Fruit fly (Drosophila melanogaster): ENCODE measurements around the gene crb.
A peak's percentile ranks its signal among the peaks of the same experiment; 100 is the strongest.

Gene crb

DNA sequence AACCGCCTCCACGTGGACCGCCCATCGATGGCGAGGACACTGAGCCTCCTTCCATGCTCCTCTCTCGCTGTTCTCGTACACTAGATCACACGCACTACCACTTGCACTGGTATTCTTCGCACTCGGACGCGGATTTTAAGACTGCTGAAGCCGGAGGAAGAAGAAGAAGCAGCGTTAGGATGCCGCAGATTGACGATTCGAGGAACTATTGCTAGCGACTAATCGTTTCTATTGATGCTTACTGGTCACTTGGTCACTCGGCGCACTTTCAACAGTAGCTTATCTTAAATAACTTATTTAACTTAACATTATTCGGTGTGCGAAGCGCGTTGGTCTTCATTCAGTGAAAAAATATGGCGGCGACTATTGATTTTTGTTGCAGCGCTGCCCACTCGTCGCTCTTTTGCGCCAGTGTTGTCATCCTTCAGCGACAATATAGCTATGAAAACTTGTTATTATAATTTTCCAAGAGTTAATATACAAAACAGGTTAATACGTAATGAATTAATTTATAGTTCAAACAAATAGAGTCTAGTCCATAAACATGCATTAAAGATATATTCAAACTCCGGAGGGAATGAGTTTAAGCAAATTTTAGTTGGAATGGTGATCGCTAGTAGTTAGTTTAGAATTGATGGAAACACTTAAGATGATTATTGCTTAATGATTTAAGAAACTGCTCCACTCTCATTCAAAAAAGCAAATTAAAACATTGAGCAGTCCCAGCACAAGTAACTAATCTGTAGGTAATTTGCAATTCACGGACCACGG lies 53.7 kb downstream of the crb start, which contains the start of the genes CG5746 and CG6454 (continued):
- TF ChIP-seq CG9932 (GFP tag; IDR thresholded peaks at IDR 0.05) = no peak
- TF ChIP-seq TFAM (GFP tag; optimal IDR thresholded peaks at IDR 0.05) = no peak
- TF ChIP-seq CG11247 (GFP tag; IDR thresholded peaks at IDR 0.05) = peak; percentile 42
- TF ChIP-seq HmgZ (tag; optimal IDR thresholded peaks at IDR 0.05) = peak; percentile 58
- TF ChIP-seq tup (GFP tag; optimal IDR thresholded peaks at IDR 0.05) = no peak
- TF ChIP-seq CG17829 (tag; optimal IDR thresholded peaks at IDR 0.05) = peak; percentile 72
- no peak for TF ChIP-seq Ada2b (GFP tag; IDR thresholded peaks at IDR 0.05)
- no peak for TF ChIP-seq CG3407 (GFP tag; optimal IDR thresholded peaks at IDR 0.05)
- TF ChIP-seq Antp (GFP tag; optimal IDR thresholded peaks at IDR 0.05) = peak; percentile 11
- no peak for TF ChIP-seq Spps (tag; optimal IDR thresholded peaks at IDR 0.05)
- no peak for TF ChIP-seq crol (GFP tag; IDR thresholded peaks at IDR 0.05)
- peak; percentile 76 for TF ChIP-seq lilli (GFP tag; optimal IDR thresholded peaks at IDR 0.05)
- TF ChIP-seq Chrac-16 (GFP tag; optimal IDR thresholded peaks at IDR 0.05) = peak; percentile 64
- TF ChIP-seq sens (GFP tag) = peak; percentile 94
- TF ChIP-seq Neu2 (GFP tag; optimal IDR thresholded peaks at IDR 0.05; ENCODE audit: borderline replicate concordance) = peak; percentile 18
- TF ChIP-seq nerfin-2 (GFP tag; IDR thresholded peaks at IDR 0.05; ENCODE audit: partially characterized antibody) = no peak
- no peak for TF ChIP-seq CG14441 (GFP tag; IDR thresholded peaks at IDR 0.05)
- TF ChIP-seq sima (GFP tag; optimal IDR thresholded peaks at IDR 0.05) = peak; percentile 1
- no peak for TF ChIP-seq grn (GFP tag; optimal IDR thresholded peaks at IDR 0.05)
- no peak for TF ChIP-seq gcm (GFP tag; optimal IDR thresholded peaks at IDR 0.05)
- peak in 1 of 3 experiments; percentile 62 for TF ChIP-seq lola (GFP tag; optimal IDR thresholded peaks at IDR 0.05)
- TF ChIP-seq lov (optimal IDR thresholded peaks at IDR 0.05) = no peak
- no peak for TF ChIP-seq lov (GFP tag; IDR thresholded peaks at IDR 0.05)
- no peak for TF ChIP-seq CG2199 (GFP tag; IDR thresholded peaks at IDR 0.05)
- no peak for TF ChIP-seq sd (tag; optimal IDR thresholded peaks at IDR 0.05)
- TF ChIP-seq YL-1 (GFP tag; optimal IDR thresholded peaks at IDR 0.05) = peak; percentile 89
- peak; percentile 76 for TF ChIP-seq gfzf (GFP tag; optimal IDR thresholded peaks at IDR 0.05)
- TF ChIP-seq rib (GFP tag; IDR thresholded peaks at IDR 0.05) = no peak
- peak; percentile 34; the same call in 1 of the 3 replicates for TF ChIP-seq jigr1 (GFP tag; IDR thresholded peaks at IDR 0.05)
- TF ChIP-seq scrt (GFP tag; optimal IDR thresholded peaks at IDR 0.05) = no peak
- TF ChIP-seq zfh2 (GFP tag; optimal IDR thresholded peaks at IDR 0.05) = peak; percentile 78
- TF ChIP-seq unpg (GFP tag; optimal IDR thresholded peaks at IDR 0.05) = no peak
- TF ChIP-seq bab2 (GFP tag; optimal IDR thresholded peaks at IDR 0.05) = peak; percentile 59
- no peak; the same call in 1 of the 2 replicates for TF ChIP-seq CG32532 (GFP tag; IDR thresholded peaks at IDR 0.05)
- TF ChIP-seq Med (GFP tag) = peak; percentile 64
- peak; percentile 24 for TF ChIP-seq CG8944 (GFP tag; optimal IDR thresholded peaks at IDR 0.05)
- TF ChIP-seq Tbp (GFP tag; optimal IDR thresholded peaks at IDR 0.05) = peak; percentile 59
- TF ChIP-seq CG11085 (GFP tag; IDR thresholded peaks at IDR 0.05) = no peak
- TF ChIP-seq CG14667 (GFP tag; IDR thresholded peaks at IDR 0.05) = no peak
- no peak for TF ChIP-seq Sox102F (GFP tag; optimal IDR thresholded peaks at IDR 0.05)
- no peak for TF ChIP-seq CG4854 (GFP tag; optimal IDR thresholded peaks at IDR 0.05)
- TF ChIP-seq vvl (GFP tag; IDR thresholded peaks at IDR 0.05) = no peak; the same call in 1 of the 2 replicates
- no peak for TF ChIP-seq Deaf1 (tag; optimal IDR thresholded peaks at IDR 0.05)
- TF ChIP-seq CG13624 (GFP tag; optimal IDR thresholded peaks at IDR 0.05) = peak; percentile 53
- 0 out of 2 replicates have a peak, but pooled peaks have one; percentile 19 for TF ChIP-seq E2f1 (GFP tag; IDR thresholded peaks at IDR 0.05)
- TF ChIP-seq CG10654 (GFP tag; optimal IDR thresholded peaks at IDR 0.05) = no peak
- no peak for TF ChIP-seq tio (GFP tag; optimal IDR thresholded peaks at IDR 0.05)
- TF ChIP-seq hth (optimal IDR thresholded peaks at IDR 0.05) = no peak
- TF ChIP-seq CG17802 (tag; optimal IDR thresholded peaks at IDR 0.05) = peak; percentile 11
- TF ChIP-seq pnt (GFP tag; optimal IDR thresholded peaks at IDR 0.05) = peak; percentile 14
- peak; percentile 61 for TF ChIP-seq CG9797 (GFP tag; optimal IDR thresholded peaks at IDR 0.05)

Measured in whole organism, embryonic.